Worm (Caenorhabditis elegans) whole organism, early embryonic: Measurements from ENCODE around the gene T03F6.9.

Experiments
- B0310.2 ChIP-seq: sonication (generic microtip); optimal IDR thresholded peaks from 2 replicates; lab custom pipeline; 2016; ENCODE audit warnings: mild to moderate bottlenecking, missing genetic modification characterization, missing compliant biosample characterization
- F13C5.2 ChIP-seq: sonication (generic microtip); optimal IDR thresholded peaks from 2 replicates; lab custom pipeline; 2017; ENCODE audit warnings: mild to moderate bottlenecking, missing genetic modification characterization, inconsistent platforms, missing compliant biosample characterization
- aly-1 ChIP-seq: sonication (generic microtip); optimal IDR thresholded peaks from 2 replicates; lab custom pipeline; 2016; ENCODE audit warnings: missing genetic modification characterization, missing compliant biosample characterization
- ama-1 ChIP-seq: fragments of 150-350 bp; optimal IDR thresholded peaks from 2 replicates; lab custom pipeline; 2014
- ceh-13 ChIP-seq: fragments of 200-800 bp; sonication (Bioruptor generic); optimal IDR thresholded peaks from 2 replicates; lab custom pipeline; 2018; ENCODE audit warnings: mild to moderate bottlenecking, missing genetic modification characterization, missing compliant biosample characterization
- ceh-36 ChIP-seq: sonication (generic microtip); optimal IDR thresholded peaks from 2 replicates; lab custom pipeline; 2016; ENCODE audit warnings: missing genetic modification characterization, inconsistent platforms, missing compliant biosample characterization
- ets-7 ChIP-seq: sonication (generic microtip); optimal IDR thresholded peaks from 2 replicates; lab custom pipeline; 2016; ENCODE audit warnings: missing genotype, missing genetic modification characterization, missing compliant biosample characterization
- flt-1 ChIP-seq: fragments of 200-800 bp; sonication (Bioruptor generic); IDR thresholded peaks from 2 replicates; pipeline ENCODE4 v1.3.6; 2022; ENCODE audit warnings: missing genetic modification characterization, missing compliant biosample characterization
- hmbx-1 ChIP-seq: sonication (generic microtip); optimal IDR thresholded peaks from 2 replicates; lab custom pipeline; 2016; ENCODE audit warnings: mild to moderate bottlenecking, missing genetic modification characterization, missing compliant biosample characterization
- hmg-4 ChIP-seq: fragments of 200-800 bp; sonication (Bioruptor generic); optimal IDR thresholded peaks from 2 replicates; lab custom pipeline; 2018; ENCODE audit warnings: mild to moderate bottlenecking, missing genetic modification characterization, missing compliant biosample characterization
- hnd-1 ChIP-seq: sonication (generic microtip); optimal IDR thresholded peaks from 2 replicates; lab custom pipeline; 2016; ENCODE audit warnings: missing genetic modification characterization, missing compliant biosample characterization
- pes-1 ChIP-seq: fragments of 200-800 bp; sonication (Bioruptor generic); IDR thresholded peaks from 2 replicates; pipeline ENCODE4 v1.3.6; 2022; ENCODE audit warnings: missing genetic modification reagents, missing genetic modification characterization, missing compliant biosample characterization
- scrt-1 ChIP-seq: fragments of 200-800 bp; sonication (Bioruptor generic); IDR thresholded peaks from 2 replicates; pipeline ENCODE4 v1.3.6; 2022; ENCODE audit warnings: missing genetic modification characterization, missing compliant biosample characterization
- sea-1 ChIP-seq: fragments of 200-800 bp; sonication (Bioruptor generic); conservative IDR thresholded peaks from 2 replicates; pipeline ENCODE4 v1.3.6; 2022; ENCODE audit warnings: missing genetic modification characterization, missing compliant biosample characterization
- tbx-11 ChIP-seq: fragments of 200-800 bp; sonication (Bioruptor generic); IDR thresholded peaks from 2 replicates; pipeline ENCODE4 v1.3.6; 2022; ENCODE audit warnings: missing genetic modification characterization, missing compliant biosample characterization
- tbx-37 ChIP-seq: fragments of 200-800 bp; sonication (Bioruptor generic); conservative IDR thresholded peaks from 2 replicates; pipeline ENCODE4 v1.3.6; 2022; ENCODE audit warnings: missing genetic modification reagents, missing genetic modification characterization, missing compliant biosample characterization
- tra-4 ChIP-seq: sonication (generic microtip); optimal IDR thresholded peaks from 2 replicates; lab custom pipeline; 2017; ENCODE audit warnings: missing genetic modification characterization, missing compliant biosample characterization

The T03F6.9 gene

DNA sequence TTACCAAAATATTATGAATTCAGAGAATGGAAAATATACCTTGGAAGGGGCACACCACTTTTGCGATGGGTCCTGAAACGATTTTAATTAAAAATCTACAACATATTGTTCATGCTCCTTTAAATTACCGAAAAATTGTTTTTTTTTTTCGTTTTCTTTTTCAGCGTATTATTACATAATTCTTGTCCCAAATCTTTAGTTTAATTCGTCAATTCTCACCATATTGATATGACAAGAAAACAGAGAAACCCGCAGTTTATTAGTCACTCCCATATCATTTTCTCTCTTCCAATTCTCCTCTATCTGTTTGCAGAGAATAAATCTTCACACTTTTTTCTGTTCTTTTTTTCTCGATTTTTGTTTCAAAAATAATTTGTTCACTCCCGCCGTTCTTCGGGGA, 24.4 kb upstream of the T03F6.9 start, which contains the start of gene F11F1.1:
Gene F11F1.1, plus strand, starts transcription at position 301 of the 400 bp plus-strand sequence.
- TF ChIP-seq hnd-1 (tag; lab: Kevin White, UChicago) (no peak), scrt-1 (GFP tag; lab: Robert Waterston, UW) (no peak)

ce11 chrIII:13393647-13394046, 22.8 kb upstream of the T03F6.9 start, which contains the start of gene qdpr-1:
Gene qdpr-1 (plus strand): TSS chrIII:13393910.
- TF ChIP-seq F13C5.2 (tag; lab: Kevin White, UChicago), result no peak
- TF ChIP-seq sea-1 (GFP tag; lab: Robert Waterston, UW), result no peak
- TF ChIP-seq hmbx-1, result no peak
- TF ChIP-seq ets-7 (tag; lab: Kevin White, UChicago), result no peak
- TF ChIP-seq ceh-36 (tag; lab: Kevin White, UChicago), result no peak
- no peak for TF ChIP-seq tra-4 (tag; lab: Kevin White, UChicago)
- TF ChIP-seq flt-1 (GFP tag; lab: Robert Waterston, UW), result no peak

DNA sequence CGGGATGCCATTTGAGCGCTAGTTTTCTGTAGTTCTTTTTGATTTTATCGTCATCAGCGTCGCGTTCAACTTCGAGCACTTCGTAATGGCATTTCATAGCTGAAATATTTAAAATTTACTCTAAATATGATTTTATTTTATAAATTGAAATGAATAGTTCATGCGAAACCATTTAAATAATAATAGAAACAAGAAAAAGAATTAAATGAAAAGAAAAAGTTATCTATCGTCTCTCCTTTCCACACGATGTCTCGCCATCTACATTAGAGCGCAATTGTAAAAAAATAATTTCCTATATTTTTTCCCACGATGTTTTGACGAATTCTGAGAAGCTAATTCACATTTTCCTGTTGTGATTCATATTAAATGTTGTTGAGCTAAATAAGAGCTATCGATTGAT, 22.4 kb upstream of the T03F6.9 start, which contains the start of gene dnj-17:
Gene dnj-17, minus strand, starts transcription at position 101 of the 400 bp plus-strand sequence.
- TF ChIP-seq F13C5.2 (tag; lab: Kevin White, UChicago), result no peak
- no peak for TF ChIP-seq ets-7 (tag; lab: Kevin White, UChicago)
- no peak for TF ChIP-seq ama-1 (lab: Kevin White, UChicago)
- TF ChIP-seq tbx-11 (GFP tag; lab: Robert Waterston, UW), result no peak
- TF ChIP-seq ceh-36 (tag; lab: Kevin White, UChicago), result no peak
- TF ChIP-seq hmbx-1, result no peak
- no peak for TF ChIP-seq aly-1 (tag; lab: Kevin White, UChicago)
- TF ChIP-seq ceh-13 (GFP tag; lab: Kevin White, UChicago), result no peak
- TF ChIP-seq B0310.2 (tag; lab: Kevin White, UChicago), result no peak
- no peak for TF ChIP-seq flt-1 (GFP tag; lab: Robert Waterston, UW)

ce11 chrIII:13390789-13391188, 19.9 kb upstream of the T03F6.9 start:
- TF ChIP-seq tbx-37 (GFP tag; lab: Robert Waterston, UW) (no peak), hnd-1 (tag; lab: Kevin White, UChicago) (no peak), ama-1 (lab: Kevin White, UChicago) (no peak), hmbx-1 (no peak), flt-1 (GFP tag; lab: Robert Waterston, UW) (no peak), scrt-1 (GFP tag; lab: Robert Waterston, UW) (no peak), F13C5.2 (tag; lab: Kevin White, UChicago) (no peak), ceh-36 (tag; lab: Kevin White, UChicago) (no peak), pes-1 (GFP tag; lab: Robert Waterston, UW) (no peak), B0310.2 (tag; lab: Kevin White, UChicago) (no peak), sea-1 (GFP tag; lab: Robert Waterston, UW) (no peak), ceh-13 (GFP tag; lab: Kevin White, UChicago) (no peak), tbx-11 (GFP tag; lab: Robert Waterston, UW) (no peak), hmg-4 (GFP tag; lab: Kevin White, UChicago) (no peak), aly-1 (tag; lab: Kevin White, UChicago) (no peak), ets-7 (tag; lab: Kevin White, UChicago) (no peak), tra-4 (tag; lab: Kevin White, UChicago) (no peak)

ce11 chrIII:13389078-13389477, 18.2 kb upstream of the T03F6.9 start, which contains the start of gene T03F6.3:
Gene T03F6.3 (plus strand): TSS chrIII:13389395.
- TF ChIP-seq ama-1 (lab: Kevin White, UChicago) (no peak), flt-1 (GFP tag; lab: Robert Waterston, UW) (no peak), tbx-37 (GFP tag; lab: Robert Waterston, UW) (no peak), hmg-4 (GFP tag; lab: Kevin White, UChicago) (no peak), tbx-11 (GFP tag; lab: Robert Waterston, UW) (no peak), tra-4 (tag; lab: Kevin White, UChicago) (no peak), ceh-36 (tag; lab: Kevin White, UChicago) (no peak), ets-7 (tag; lab: Kevin White, UChicago) (no peak), scrt-1 (GFP tag; lab: Robert Waterston, UW) (no peak), hmbx-1 (no peak), ceh-13 (GFP tag; lab: Kevin White, UChicago) (no peak), aly-1 (tag; lab: Kevin White, UChicago) (no peak), pes-1 (GFP tag; lab: Robert Waterston, UW) (no peak), B0310.2 (tag; lab: Kevin White, UChicago) (no peak), hnd-1 (tag; lab: Kevin White, UChicago) (no peak), F13C5.2 (tag; lab: Kevin White, UChicago) (no peak), sea-1 (GFP tag; lab: Robert Waterston, UW) (no peak)

ce11 chrIII:13388621-13389020, 17.7 kb upstream of the T03F6.9 start:
- no peak for TF ChIP-seq ama-1 (lab: Kevin White, UChicago)
- no peak for TF ChIP-seq F13C5.2 (tag; lab: Kevin White, UChicago)
- TF ChIP-seq sea-1 (GFP tag; lab: Robert Waterston, UW), result no peak
- no peak for TF ChIP-seq scrt-1 (GFP tag; lab: Robert Waterston, UW)
- no peak for TF ChIP-seq tra-4 (tag; lab: Kevin White, UChicago)

- TF ChIP-seq F13C5.2 (tag; lab: Kevin White, UChicago) (no peak), scrt-1 (GFP tag; lab: Robert Waterston, UW) (no peak), hmbx-1 (no peak), pes-1 (GFP tag; lab: Robert Waterston, UW) (no peak), ceh-36 (tag; lab: Kevin White, UChicago) (no peak)
Observed at ce11 chrIII:13385850-13386249, 15.0 kb upstream of the T03F6.9 start, which contains the start of gene T03F6.4. Gene T03F6.4 (plus strand): TSS chrIII:13386150.
